Fruit fly (Drosophila melanogaster): Measurements from ENCODE around the gene CG43082.
A peak's percentile ranks its signal among the peaks of the same experiment; 100 is the strongest.

CG43082 gene

DNA sequence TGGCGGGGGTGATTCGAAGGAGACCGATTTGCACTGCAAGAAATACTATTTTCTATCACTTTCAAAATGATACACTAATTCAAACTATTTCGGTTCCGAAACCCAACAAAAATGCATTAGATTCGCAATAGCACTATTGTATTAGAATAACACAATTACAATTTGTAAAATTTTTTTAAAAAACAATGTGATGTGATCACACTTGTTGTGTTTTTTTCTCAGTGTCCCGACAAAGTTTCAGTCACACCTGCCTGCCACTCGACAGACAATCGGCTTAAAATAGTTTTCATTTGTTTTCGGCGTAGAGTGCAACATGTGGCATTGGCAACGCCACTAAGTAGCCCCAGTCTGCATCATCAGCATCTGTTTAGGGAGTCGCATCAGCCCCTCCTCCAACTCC lies 13.4 kb downstream of the CG43082 start (continued):
- TF ChIP-seq Fer2 (tag; optimal IDR thresholded peaks at IDR 0.05) (no peak), NC2β (GFP tag; optimal IDR thresholded peaks at IDR 0.05) (peak; percentile 74), shn (GFP tag; optimal IDR thresholded peaks at IDR 0.05) (peak; percentile 26), esg (GFP tag; conservative IDR thresholded peaks at IDR 0.05) (peak; percentile 28; the same call in 1 of the 2 replicates), CG5180 (GFP tag; optimal IDR thresholded peaks at IDR 0.05) (peak; percentile 13), tio (GFP tag; optimal IDR thresholded peaks at IDR 0.05) (peak; percentile 48), nmo (GFP tag; optimal IDR thresholded peaks at IDR 0.05) (peak; percentile 84), Oli (tag; optimal IDR thresholded peaks at IDR 0.05) (peak; percentile 74), psq (GFP tag; optimal IDR thresholded peaks at IDR 0.05) (no peak), MTF-1 (GFP tag; optimal IDR thresholded peaks at IDR 0.05; ENCODE audit: borderline replicate concordance) (peak; percentile 29), ranshi (GFP tag; IDR thresholded peaks at IDR 0.05) (peak; percentile 12; the same call in 1 of the 2 replicates), CG6254 (GFP tag; optimal IDR thresholded peaks at IDR 0.05) (peak; percentile 81), h (optimal IDR thresholded peaks at IDR 0.05) (no peak), btn (GFP tag; optimal IDR thresholded peaks at IDR 0.05) (peak; percentile 59), ATbp (GFP tag; optimal IDR thresholded peaks at IDR 0.05) (peak; percentile 50), Usf (GFP tag; optimal IDR thresholded peaks at IDR 0.05) (peak; percentile 62), CG18476 (GFP tag; optimal IDR thresholded peaks at IDR 0.05) (peak; percentile 51), CG10274 (GFP tag; optimal IDR thresholded peaks at IDR 0.05) (no peak), chn (GFP tag; optimal IDR thresholded peaks at IDR 0.05) (peak; percentile 78), CG31224 (GFP tag; IDR thresholded peaks at IDR 0.05) (no peak), CG8924 (tag; optimal IDR thresholded peaks at IDR 0.05) (peak; percentile 67), Trl (optimal IDR thresholded peaks at IDR 0.05) (no peak), Trl (GFP tag; optimal IDR thresholded peaks at IDR 0.05) (peak; percentile 70), CG15073 (GFP tag; optimal IDR thresholded peaks at IDR 0.05) (peak; percentile 31), prd (optimal IDR thresholded peaks at IDR 0.05) (no peak), prd (GFP tag; IDR thresholded peaks at IDR 0.05) (peak; percentile 76; the same call in 2 of the 3 replicates), CG15696 (tag; optimal IDR thresholded peaks at IDR 0.05) (peak; percentile 91), CG2875 (GFP tag; optimal IDR thresholded peaks at IDR 0.05) (peak; percentile 74), Optix (GFP tag; IDR thresholded peaks at IDR 0.05) (no peak; the same call in 2 of the 3 replicates), ems (GFP tag; optimal IDR thresholded peaks at IDR 0.05) (peak; percentile 28), az2 (GFP tag; optimal IDR thresholded peaks at IDR 0.05) (peak; percentile 78), CG1529 (GFP tag; optimal IDR thresholded peaks at IDR 0.05) (peak; percentile 66), tap (tag; optimal IDR thresholded peaks at IDR 0.05) (peak; percentile 39), NfI (GFP tag; optimal IDR thresholded peaks at IDR 0.05) (no peak), CG32767 (GFP tag; IDR thresholded peaks at IDR 0.05) (no peak), CG12769 (tag; optimal IDR thresholded peaks at IDR 0.05) (peak; percentile 5), CG12659 (GFP tag; optimal IDR thresholded peaks at IDR 0.05) (peak; percentile 25), hb (GFP tag; IDR thresholded peaks at IDR 0.05; ENCODE audit: partially characterized antibody) (no peak), grau (tag; optimal IDR thresholded peaks at IDR 0.05) (peak; percentile 70), croc (GFP tag; conservative IDR thresholded peaks at IDR 0.05) (peak; percentile 72), CG1602 (GFP tag; optimal IDR thresholded peaks at IDR 0.05) (peak; percentile 76), CG3065 (GFP tag; optimal IDR thresholded peaks at IDR 0.05) (peak; percentile 8), CG12219 (GFP tag; optimal IDR thresholded peaks at IDR 0.05) (peak; percentile 55), jing (GFP tag; optimal IDR thresholded peaks at IDR 0.05) (peak; percentile 50), mam (GFP tag; optimal IDR thresholded peaks at IDR 0.05) (peak; percentile 11), CG6813 (GFP tag; optimal IDR thresholded peaks at IDR 0.05) (peak; percentile 49), CG14965 (GFP tag; optimal IDR thresholded peaks at IDR 0.05; ENCODE audit: borderline replicate concordance) (no peak), sisA (GFP tag; IDR thresholded peaks at IDR 0.05) (peak; percentile 64), CG9215 (GFP tag; IDR thresholded peaks at IDR 0.05) (0 out of 2 replicates have a peak, but pooled peaks have one; percentile 13), Mes4 (GFP tag; optimal IDR thresholded peaks at IDR 0.05) (peak; percentile 53), phol (tag; optimal IDR thresholded peaks at IDR 0.05) (peak; percentile 90)
